Worm (Caenorhabditis elegans) whole organism, young adult: ENCODE results near the gene Y50D4A.1.
A peak's percentile ranks its signal among the peaks of the same experiment; 100 is the strongest.

ENCODE experiments used
- B0035.1 ChIP-seq: sonication (generic microtip); optimal IDR thresholded peaks from 2 replicates; lab custom pipeline; 2016; ENCODE audit warnings: missing genetic modification characterization, mild to moderate bottlenecking, missing compliant biosample characterization, missing genotype, missing genetic modification reagents
- F10E7.11 ChIP-seq: sonication (generic microtip); optimal IDR thresholded peaks from 2 replicates; lab custom pipeline; 2017; ENCODE audit warnings: mild to moderate bottlenecking, missing genetic modification characterization, moderate library complexity, missing compliant biosample characterization
- F49E8.2 ChIP-seq: sonication (generic microtip); optimal IDR thresholded peaks from 3 replicates; lab custom pipeline; 2017; ENCODE audit warnings: missing genetic modification characterization, mild to moderate bottlenecking, missing compliant biosample characterization, antibody characterized with exemption, moderate library complexity; ENCODE audit not compliant: insufficient read depth
- K11D2.4 ChIP-seq: fragments of 200-800 bp; sonication (Bioruptor generic); IDR thresholded peaks from 2 replicates; pipeline ENCODE4 v1.3.6; 2022; ENCODE audit warnings: missing genetic modification reagents, missing genetic modification characterization, missing compliant biosample characterization
- K12H6.12 ChIP-seq: fragments of 200-800 bp; sonication (Bioruptor generic); optimal IDR thresholded peaks from 2 replicates; lab custom pipeline; 2018; ENCODE audit warnings: mild to moderate bottlenecking, missing genetic modification characterization, missing compliant biosample characterization
- T07F8.4 ChIP-seq: sonication (generic microtip); optimal IDR thresholded peaks from 2 replicates; lab custom pipeline; 2016; ENCODE audit warnings: mild to moderate bottlenecking, missing genetic modification characterization, moderate library complexity, missing compliant biosample characterization
- T26A5.8 ChIP-seq: sonication (generic microtip); optimal IDR thresholded peaks from 2 replicates; lab custom pipeline; 2016; ENCODE audit warnings: missing genetic modification characterization, missing compliant biosample characterization
- Y53G8AR.9 ChIP-seq: fragments of 200-800 bp; sonication (Bioruptor generic); conservative IDR thresholded peaks from 2 replicates; pipeline ENCODE4 v1.3.6; 2022; ENCODE audit warnings: missing genetic modification reagents, missing genetic modification characterization, missing compliant biosample characterization
- aptf-2 ChIP-seq: fragments of 200-800 bp; sonication (Bioruptor generic); conservative IDR thresholded peaks from 2 replicates; pipeline ENCODE4 v1.3.6; 2022; ENCODE audit warnings: missing genetic modification reagents, missing genetic modification characterization, missing compliant biosample characterization
- atf-7 ChIP-seq: sonication (generic microtip); optimal IDR thresholded peaks from 2 replicates; lab custom pipeline; 2017; ENCODE audit warnings: mild to moderate bottlenecking, missing genetic modification characterization, missing compliant biosample characterization
- attf-3 ChIP-seq: fragments of 200-800 bp; sonication (Bioruptor generic); conservative IDR thresholded peaks from 2 replicates; pipeline ENCODE4 v1.3.6; 2022; ENCODE audit warnings: missing genetic modification reagents, missing genetic modification characterization, missing compliant biosample characterization
- ceh-100 ChIP-seq: fragments of 200-800 bp; sonication (Bioruptor generic); IDR thresholded peaks from 2 replicates; pipeline ENCODE4 v1.3.6; 2022; ENCODE audit warnings: missing genetic modification reagents, missing genetic modification characterization, missing compliant biosample characterization
- ceh-40 ChIP-seq: fragments of 200-800 bp; sonication (Bioruptor generic); IDR thresholded peaks from 2 replicates; pipeline ENCODE4 v1.3.6; 2022; ENCODE audit warnings: missing genetic modification characterization, missing compliant biosample characterization
- ceh-91 ChIP-seq: fragments of 200-800 bp; sonication (Bioruptor generic); IDR thresholded peaks from 2 replicates; pipeline ENCODE4 v1.3.6; 2022; ENCODE audit warnings: missing genetic modification reagents, missing genetic modification characterization, missing compliant biosample characterization
- egl-18 ChIP-seq: fragments of 200-800 bp; sonication (Bioruptor generic); IDR thresholded peaks from 2 replicates; pipeline ENCODE4 v1.3.6; 2022; ENCODE audit warnings: missing genetic modification reagents, missing genetic modification characterization, missing compliant biosample characterization
- ets-4 ChIP-seq: fragments of 200-800 bp; sonication (Bioruptor generic); optimal IDR thresholded peaks from 2 replicates; lab custom pipeline; 2018; ENCODE audit warnings: mild to moderate bottlenecking, missing genetic modification characterization, missing compliant biosample characterization
- gei-17 ChIP-seq: fragments of 200-800 bp; sonication (Bioruptor generic); optimal IDR thresholded peaks from 2 replicates; lab custom pipeline; 2018; ENCODE audit warnings: mild to moderate bottlenecking, missing genetic modification characterization, missing compliant biosample characterization
- hlh-26 ChIP-seq: fragments of 200-800 bp; sonication (Bioruptor generic); conservative IDR thresholded peaks from 2 replicates; pipeline ENCODE4 v1.3.6; 2022; ENCODE audit warnings: missing genetic modification reagents, missing genetic modification characterization, missing compliant biosample characterization
- hrde-1 ChIP-seq: sonication (generic microtip); optimal IDR thresholded peaks from 2 replicates; lab custom pipeline; 2016; ENCODE audit warnings: missing genetic modification characterization, mild to moderate bottlenecking, missing compliant biosample characterization, moderate library complexity, missing genotype, missing genetic modification reagents, borderline replicate concordance
- hsf-1 ChIP-seq: fragments of 200-800 bp; sonication (Bioruptor generic); IDR thresholded peaks from 2 replicates; pipeline ENCODE4 v1.3.6; 2022; ENCODE audit warnings: missing genetic modification reagents, missing genetic modification characterization, missing compliant biosample characterization
- let-607 ChIP-seq, 2 experiments: fragments of 200-800 bp in 1 of 2; sonication (Bioruptor generic) in 1 of 2; sonication (generic microtip) in 1 of 2; optimal IDR thresholded peaks; 2 replicates each; lab custom pipeline; 2016 to 2018; ENCODE audit warnings: mild to moderate bottlenecking in 2 of 2, missing compliant biosample characterization in 2 of 2, missing genetic modification characterization in 2 of 2, moderate library complexity in 2 of 2, missing genotype in 1 of 2
- lsl-1 ChIP-seq: fragments of 200-800 bp; sonication (Bioruptor generic); optimal IDR thresholded peaks from 2 replicates; lab custom pipeline; 2018; ENCODE audit warnings: mild to moderate bottlenecking, missing genetic modification characterization, moderate library complexity, missing compliant biosample characterization
- madf-8 ChIP-seq: fragments of 200-800 bp; sonication (Bioruptor generic); conservative IDR thresholded peaks from 2 replicates; pipeline ENCODE4 v1.3.6; 2022; ENCODE audit warnings: missing genetic modification reagents, missing genetic modification characterization, missing compliant biosample characterization
- mes-4 ChIP-seq: sonication (generic microtip); optimal IDR thresholded peaks from 2 replicates; lab custom pipeline; 2016; ENCODE audit warnings: missing genotype, missing genetic modification characterization, missing compliant biosample characterization
- nfya-2 ChIP-seq: fragments of 200-800 bp; sonication (Bioruptor generic); IDR thresholded peaks from 2 replicates; pipeline ENCODE4 v1.3.6; 2022; ENCODE audit warnings: missing genetic modification reagents, missing genetic modification characterization, missing compliant biosample characterization
- nhr-27 ChIP-seq: fragments of 200-800 bp; sonication (Bioruptor generic); optimal IDR thresholded peaks from 2 replicates; lab custom pipeline; 2018; ENCODE audit warnings: mild to moderate bottlenecking, missing genetic modification characterization, moderate library complexity, missing compliant biosample characterization
- nhr-80 ChIP-seq: sonication (generic microtip); optimal IDR thresholded peaks from 2 replicates; lab custom pipeline; 2016; ENCODE audit warnings: missing genetic modification characterization, missing compliant biosample characterization
- pbrm-1 ChIP-seq: fragments of 200-800 bp; sonication (Bioruptor generic); IDR thresholded peaks from 2 replicates; pipeline ENCODE4 v1.3.6; 2022; ENCODE audit warnings: missing genetic modification reagents, missing genetic modification characterization, missing compliant biosample characterization
- rec-8 ChIP-seq, 2 experiments: sonication (generic microtip); optimal IDR thresholded peaks; 2 replicates each; lab custom pipeline; 2016; ENCODE audit warnings: mild to moderate bottlenecking in 2 of 2, missing genetic modification characterization in 2 of 2, missing genetic modification reagents in 2 of 2, missing genotype in 2 of 2, missing biosample characterization in 1 of 2, missing compliant biosample characterization in 1 of 2, moderate library complexity in 1 of 2
- rpc-1 ChIP-seq, 2 experiments: fragments of 150-350 bp in 1 of 2; sonication (generic microtip) in 1 of 2; optimal IDR thresholded peaks; 2 replicates each; lab custom pipeline; 2014 to 2018; ENCODE audit warnings: missing biosample characterization in 1 of 2, missing genetic modification characterization in 1 of 2, missing genetic modification reagents in 1 of 2, missing genotype in 1 of 2
- snpc-3.4 ChIP-seq: sonication (generic microtip); optimal IDR thresholded peaks from 2 replicates; lab custom pipeline; 2017; ENCODE audit warnings: missing genetic modification characterization, mild to moderate bottlenecking, missing compliant biosample characterization, antibody characterized with exemption, moderate library complexity, missing genotype, missing genetic modification reagents
- somi-1 ChIP-seq: fragments of 200-800 bp; sonication (Bioruptor generic); optimal IDR thresholded peaks from 2 replicates; lab custom pipeline; 2018; ENCODE audit warnings: mild to moderate bottlenecking, missing genetic modification characterization, missing compliant biosample characterization
- sptf-2 ChIP-seq: fragments of 200-800 bp; sonication (Bioruptor generic); optimal IDR thresholded peaks from 2 replicates; lab custom pipeline; 2018; ENCODE audit warnings: mild to moderate bottlenecking, missing genetic modification characterization, missing compliant biosample characterization
- tbx-9 ChIP-seq: sonication (generic microtip); optimal IDR thresholded peaks from 2 replicates; lab custom pipeline; 2016; ENCODE audit warnings: borderline replicate concordance, missing genetic modification characterization, inconsistent platforms, missing compliant biosample characterization
- unc-130 ChIP-seq: sonication (generic microtip); optimal IDR thresholded peaks from 2 replicates; lab custom pipeline; 2016; ENCODE audit warnings: missing genetic modification reagents, missing genetic modification characterization, missing compliant biosample characterization
- unc-62 ChIP-seq: fragments of 150-350 bp; optimal IDR thresholded peaks from 2 replicates; lab custom pipeline; 2014; ENCODE audit warnings: missing biosample characterization, missing genetic modification reagents, missing genetic modification characterization
- zfh-2 ChIP-seq: fragments of 200-800 bp; sonication (Bioruptor generic); conservative IDR thresholded peaks from 2 replicates; pipeline ENCODE4 v1.3.6; 2022; ENCODE audit warnings: missing genetic modification reagents, missing genetic modification characterization, missing compliant biosample characterization
- ztf-25 ChIP-seq: fragments of 200-800 bp; sonication (Bioruptor generic); IDR thresholded peaks from 2 replicates; pipeline ENCODE4 v1.3.6; 2022; ENCODE audit warnings: missing genetic modification reagents, missing genetic modification characterization, missing compliant biosample characterization
- ztf-3 ChIP-seq: fragments of 200-800 bp; sonication (Bioruptor generic); optimal IDR thresholded peaks from 2 replicates; lab custom pipeline; 2018; ENCODE audit warnings: mild to moderate bottlenecking, missing genetic modification characterization, missing compliant biosample characterization

The Y50D4A.1 gene

ce11 chrV:1236333-1237068, 28.8 kb downstream of the Y50D4A.1 start:
- TF ChIP-seq aptf-2: no peak
- no peak for TF ChIP-seq T26A5.8 (tag; lab: Kevin White, UChicago)
- no peak for TF ChIP-seq unc-62
- TF ChIP-seq attf-3 (GFP tag; lab: Robert Waterston, UW): 0 out of 2 replicates have a peak, but pooled peaks have one; percentile 29
- TF ChIP-seq unc-130: no peak
- no peak for TF ChIP-seq nhr-27 (tag; lab: Kevin White, UChicago)
- TF ChIP-seq let-607 (tag; optimal IDR thresholded peaks at IDR 0.05; lab: Kevin White, UChicago): no peak
- TF ChIP-seq zfh-2 (GFP tag; lab: Robert Waterston, UW): peak; percentile 38; the same call in 1 of the 2 replicates

- TF ChIP-seq F49E8.2 (no peak), madf-8 (GFP tag; lab: Robert Waterston, UW) (no peak), somi-1 (GFP tag; lab: Kevin White, UChicago) (no peak), ztf-25 (GFP tag; lab: Robert Waterston, UW) (0 out of 2 replicates have a peak, but pooled peaks have one; percentile 19)
Observed at ce11 chrV:1242432-1242831, 34.7 kb downstream of the Y50D4A.1 start.

ce11 chrV:1243011-1243410, 35.3 kb downstream of the Y50D4A.1 start:
- no peak for TF ChIP-seq gei-17
- no peak for TF ChIP-seq F10E7.11
- no peak for TF ChIP-seq ets-4 (GFP tag; lab: Kevin White, UChicago)
- no peak for TF ChIP-seq K11D2.4 (GFP tag; lab: Robert Waterston, UW)
- no peak for TF ChIP-seq sptf-2 (GFP tag; lab: Kevin White, UChicago)

ce11 chrV:1244021-1244708, 36.5 kb downstream of the Y50D4A.1 start:
- no peak for TF ChIP-seq hrde-1
- no peak for TF ChIP-seq nhr-80 (tag; lab: Kevin White, UChicago)
- TF ChIP-seq ceh-40 (GFP tag; lab: Robert Waterston, UW): no peak
- TF ChIP-seq nfya-2 (GFP tag; lab: Robert Waterston, UW): no peak
- TF ChIP-seq rec-8 (tag; optimal IDR thresholded peaks at IDR 0.05; lab: Kevin White, UChicago): no peak
- TF ChIP-seq Y53G8AR.9 (GFP tag; lab: Robert Waterston, UW): no peak
- no peak for TF ChIP-seq egl-18 (GFP tag; lab: Robert Waterston, UW)
- no peak for TF ChIP-seq K12H6.12 (tag; lab: Kevin White, UChicago)
- no peak for TF ChIP-seq snpc-3.4 (tag; lab: Kevin White, UChicago)
- no peak for TF ChIP-seq lsl-1
- no peak for TF ChIP-seq atf-7 (tag; lab: Kevin White, UChicago)
- TF ChIP-seq let-607 (tag; optimal IDR thresholded peaks at IDR 0.05; lab: Kevin White, UChicago): no peak

- TF ChIP-seq mes-4 (tag; lab: Kevin White, UChicago): no peak
- no peak for TF ChIP-seq zfh-2 (GFP tag; lab: Robert Waterston, UW)
- TF ChIP-seq ceh-91 (GFP tag; lab: Robert Waterston, UW): no peak
- TF ChIP-seq rpc-1 (optimal IDR thresholded peaks at IDR 0.05; lab: Kevin White, UChicago): no peak
- no peak for TF ChIP-seq rpc-1 (tag; optimal IDR thresholded peaks at IDR 0.05; lab: Kevin White, UChicago)
- TF ChIP-seq hlh-26: no peak
- no peak for TF ChIP-seq nhr-27 (tag; lab: Kevin White, UChicago)
- TF ChIP-seq ztf-3 (GFP tag; lab: Kevin White, UChicago): no peak
- TF ChIP-seq ceh-100 (GFP tag; lab: Robert Waterston, UW): no peak
- no peak for TF ChIP-seq rec-8 (tag; optimal IDR thresholded peaks at IDR 0.05; lab: Kevin White, UChicago)
- TF ChIP-seq hsf-1 (GFP tag; lab: Robert Waterston, UW): no peak
- no peak for TF ChIP-seq pbrm-1
- no peak for TF ChIP-seq tbx-9
- TF ChIP-seq gei-17: no peak
- no peak for TF ChIP-seq T07F8.4 (tag; lab: Kevin White, UChicago)
- TF ChIP-seq B0035.1 (tag; lab: Kevin White, UChicago): no peak
Observed at ce11 chrV:1252794-1253193, 45.1 kb downstream of the Y50D4A.1 start.
